Worm (Caenorhabditis elegans): ENCODE data around the gene nspd-5.

Gene nspd-5

ce11 chrII:4904778-4905177, 44.6 kb upstream of the nspd-5 start, which contains the start of gene btbd-10 (continued):
- TF ChIP-seq daf-16 (GFP tag; optimal IDR thresholded peaks at IDR 0.05): no peak
- TF ChIP-seq daf-16 (tag; optimal IDR thresholded peaks at IDR 0.05): peak; percentile 62
- no peak for TF ChIP-seq dmd-8 (GFP tag; IDR thresholded peaks at IDR 0.05)
- no peak for TF ChIP-seq ceh-32 (tag; optimal IDR thresholded peaks at IDR 0.05; ENCODE audit: poor library complexity)
- no peak for TF ChIP-seq arid-1 (GFP tag; conservative IDR thresholded peaks at IDR 0.05)
- TF ChIP-seq F10B5.3 (tag; optimal IDR thresholded peaks at IDR 0.05): no peak
- no peak for TF ChIP-seq R02D3.7 (tag; optimal IDR thresholded peaks at IDR 0.05)
- TF ChIP-seq F49E8.2 (tag; optimal IDR thresholded peaks at IDR 0.05; ENCODE audit: borderline replicate concordance): no peak
- no peak for TF ChIP-seq T20F7.1 (GFP tag; optimal IDR thresholded peaks at IDR 0.05)
- no peak for TF ChIP-seq nhr-6 (tag; optimal IDR thresholded peaks at IDR 0.05)
- TF ChIP-seq sdz-12 (GFP tag; optimal IDR thresholded peaks at IDR 0.05): no peak
- no peak for TF ChIP-seq nhr-77 (tag; optimal IDR thresholded peaks at IDR 0.05)
- TF ChIP-seq F26F4.8 (GFP tag; conservative IDR thresholded peaks at IDR 0.05): no peak
- TF ChIP-seq hif-1 (tag; optimal IDR thresholded peaks at IDR 0.05): no peak
- TF ChIP-seq pqm-1 (tag; optimal IDR thresholded peaks at IDR 0.05): peak; percentile 28
- TF ChIP-seq madf-5 (GFP tag; IDR thresholded peaks at IDR 0.05): no peak
- no peak for TF ChIP-seq Y75B8A.6 (GFP tag; IDR thresholded peaks at IDR 0.05)
- no peak for TF ChIP-seq egl-27 (tag; optimal IDR thresholded peaks at IDR 0.05)
- no peak for TF ChIP-seq mxl-2 (GFP tag; conservative IDR thresholded peaks at IDR 0.05)

ce11 chrII:4904277-4904676, 44.1 kb upstream of the nspd-5 start:
- TF ChIP-seq unc-39 (tag; optimal IDR thresholded peaks at IDR 0.05) (no peak), madf-9 (GFP tag; conservative IDR thresholded peaks at IDR 0.05) (0 out of 2 replicates have a peak, but pooled peaks have one; percentile 42), aha-1 (tag) (no peak), ZK546.5 (tag; optimal IDR thresholded peaks at IDR 0.05) (no peak), mxl-3 (GFP tag; optimal IDR thresholded peaks at IDR 0.05) (peak; percentile 80), zip-11 (GFP tag; IDR thresholded peaks at IDR 0.05) (no peak), mdt-29 (GFP tag; IDR thresholded peaks at IDR 0.05) (peak; percentile 58; the same call in 1 of the 2 replicates), tra-1 (GFP tag; IDR thresholded peaks at IDR 0.05) (peak; percentile 45; the same call in 1 of the 2 replicates), T20F7.1 (GFP tag; optimal IDR thresholded peaks at IDR 0.05) (peak; percentile 25), D1046.2 (GFP tag; IDR thresholded peaks at IDR 0.05) (no peak), hlh-30 (tag; optimal IDR thresholded peaks at IDR 0.05; ENCODE audit: insufficient read depth) (peak; percentile 89), nhr-102 (tag; optimal IDR thresholded peaks at IDR 0.05) (peak; percentile 11), ctbp-1 (GFP tag; IDR thresholded peaks at IDR 0.05) (peak; percentile 41; the same call in 1 of the 2 replicates), F49E8.2 (tag; optimal IDR thresholded peaks at IDR 0.05; ENCODE audit: borderline replicate concordance) (no peak), pha-4 (GFP tag; IDR thresholded peaks at IDR 0.05) (peak; percentile 37; the same call in 1 of the 2 replicates), pha-4 (tag; optimal IDR thresholded peaks at IDR 0.05) (peak; percentile 23), F37D6.2 (tag; optimal IDR thresholded peaks at IDR 0.05) (peak; percentile 40), nhr-11 (tag; optimal IDR thresholded peaks at IDR 0.05) (peak; percentile 71), ama-1 (optimal IDR thresholded peaks at IDR 0.05) (peak; percentile 50), F26F4.8 (GFP tag; conservative IDR thresholded peaks at IDR 0.05) (no peak), jun-1 (tag; optimal IDR thresholded peaks at IDR 0.05) (no peak), Y75B8A.6 (GFP tag; IDR thresholded peaks at IDR 0.05) (no peak), set-16 (GFP tag; IDR thresholded peaks at IDR 0.05) (0 out of 2 replicates have a peak, but pooled peaks have one; percentile 11), rbr-2 (tag; optimal IDR thresholded peaks at IDR 0.05) (peak; percentile 64), mep-1 (tag; optimal IDR thresholded peaks at IDR 0.05) (peak; percentile 78), dve-1 (tag; optimal IDR thresholded peaks at IDR 0.05; ENCODE audit: insufficient read depth) (peak; percentile 75), attf-4 (tag; optimal IDR thresholded peaks at IDR 0.05) (no peak), ceh-62 (tag; optimal IDR thresholded peaks at IDR 0.05) (no peak), Y5F2A.4 (GFP tag; optimal IDR thresholded peaks at IDR 0.05) (no peak), F44E2.7 (GFP tag; IDR thresholded peaks at IDR 0.05) (no peak), nhr-48 (tag; optimal IDR thresholded peaks at IDR 0.05) (peak; percentile 13), arid-1 (GFP tag; conservative IDR thresholded peaks at IDR 0.05) (peak; percentile 68; the same call in 1 of the 2 replicates), nhr-25 (tag; optimal IDR thresholded peaks at IDR 0.05; ENCODE audit: borderline replicate concordance, insufficient read depth) (no peak), dpl-1 (GFP tag; optimal IDR thresholded peaks at IDR 0.05) (peak; percentile 56), daf-16 (GFP tag; optimal IDR thresholded peaks at IDR 0.05) (peak in 1 of 2 experiments; percentile 16), daf-16 (tag; optimal IDR thresholded peaks at IDR 0.05) (peak; percentile 64), mdl-1 (tag; optimal IDR thresholded peaks at IDR 0.05) (peak; percentile 37 to 86), nhr-77 (tag; optimal IDR thresholded peaks at IDR 0.05) (peak; percentile 77)
